Fruit fly (Drosophila melanogaster): Measurements from ENCODE around the gene CG13995.

DNA sequence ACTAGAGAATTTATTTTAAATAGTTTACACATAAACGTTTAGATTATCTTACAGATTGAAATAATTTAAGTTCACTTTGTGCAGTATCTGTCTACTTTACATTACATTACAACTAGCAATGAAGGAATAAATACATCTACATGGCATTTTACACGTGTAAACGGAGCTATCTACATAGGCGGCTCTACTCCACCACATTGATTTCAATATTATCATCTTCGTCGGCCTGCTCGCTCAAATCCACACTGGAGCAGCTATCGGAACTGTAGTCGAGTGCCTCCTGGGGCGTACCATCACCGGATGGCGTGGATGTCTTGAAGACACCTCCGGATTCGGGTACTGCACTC, 41.1 kb upstream of the CG13995 start:
- TF ChIP-seq GATAd (GFP tag; optimal IDR thresholded peaks at IDR 0.05) (no peak), lola (GFP tag; optimal IDR thresholded peaks at IDR 0.05) (no peak), pan (optimal IDR thresholded peaks at IDR 0.05) (no peak)

All from whole organism, wandering third instar larva.